Fruit fly (Drosophila melanogaster): ENCODE data around the gene SMC6.

DNA sequence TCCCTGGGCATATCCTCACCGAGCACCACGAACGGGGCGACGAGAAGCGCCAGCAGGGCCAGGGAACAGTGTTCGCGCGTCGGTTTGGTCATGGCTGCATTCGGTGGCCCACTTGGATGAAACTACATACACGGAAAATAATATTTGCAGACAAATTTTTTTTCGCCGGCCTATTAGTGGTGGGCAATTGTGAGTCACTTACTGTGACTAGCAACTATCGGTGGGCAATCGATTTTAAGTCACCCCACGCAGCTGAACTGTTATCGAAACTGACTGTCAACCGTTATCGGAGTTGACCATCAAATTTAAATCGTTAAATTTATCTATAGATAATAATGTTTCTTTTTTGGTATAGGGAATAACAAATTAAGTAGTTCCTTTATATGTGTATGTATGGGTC is 23.9 kb downstream of the SMC6 start, which contains the start of gene CG5510:
- no peak for TF ChIP-seq svp (GFP tag)
- no peak for TF ChIP-seq Lpt (GFP tag; optimal IDR thresholded peaks at IDR 0.05)
- no peak for TF ChIP-seq salr (GFP tag; optimal IDR thresholded peaks at IDR 0.05)
- no peak for TF ChIP-seq CG6792 (GFP tag; optimal IDR thresholded peaks at IDR 0.05)
- TF ChIP-seq CG8319 (GFP tag; optimal IDR thresholded peaks at IDR 0.05), result no peak
- no peak for TF ChIP-seq CG6854 (GFP tag; optimal IDR thresholded peaks at IDR 0.05)
- TF ChIP-seq CG1621 (tag; optimal IDR thresholded peaks at IDR 0.05), result no peak
- no peak for TF ChIP-seq Hr38 (GFP tag; optimal IDR thresholded peaks at IDR 0.05)
- TF ChIP-seq CG31627 (GFP tag; optimal IDR thresholded peaks at IDR 0.05), result peak; percentile 48
- TF ChIP-seq Sox102F (GFP tag; optimal IDR thresholded peaks at IDR 0.05), result no peak
- no peak for TF ChIP-seq fkh (GFP tag; optimal IDR thresholded peaks at IDR 0.05)
- TF ChIP-seq topi (GFP tag; optimal IDR thresholded peaks at IDR 0.05), result peak; percentile 28
- TF ChIP-seq net (GFP tag; optimal IDR thresholded peaks at IDR 0.05), result no peak
